Fruit fly (Drosophila melanogaster) whole organism, wandering third instar larva: ENCODE results near the gene CG12715.

Experiments
- Abd-B ChIP-seq: fragments of >200 bp; optimal IDR thresholded peaks from 2 replicates; lab custom pipeline; 2017; ENCODE audit warnings: missing biosample characterization, missing genetic modification characterization
- CG32264 ChIP-seq: fragments of 200-800 bp; sonication (Bioruptor generic); optimal IDR thresholded peaks from 2 replicates; lab custom pipeline; 2016; ENCODE audit warnings: missing biosample characterization, missing genetic modification characterization
- CG9705 ChIP-seq: fragments of 200-800 bp; sonication (Bioruptor generic); optimal IDR thresholded peaks from 2 replicates; lab custom pipeline; 2018; ENCODE audit warnings: missing biosample characterization, mild to moderate bottlenecking, missing genetic modification characterization
- CrebA ChIP-seq: fragments of 200-800 bp; sonication (Bioruptor generic); optimal IDR thresholded peaks from 2 replicates; lab custom pipeline; 2016; ENCODE audit warnings: missing biosample characterization, mild to moderate bottlenecking, missing genetic modification characterization, borderline replicate concordance
- Dfd ChIP-seq: fragments of >200 bp; optimal IDR thresholded peaks from 2 replicates; lab custom pipeline; 2017; ENCODE audit warnings: missing biosample characterization, missing genetic modification characterization
- Dif ChIP-seq: fragments of 200-275, 200-300 bp; sonication (Bioruptor generic); optimal IDR thresholded peaks from 2 replicates; lab custom pipeline; 2018; ENCODE audit warnings: missing biosample characterization, missing genetic modification characterization; ENCODE audit not compliant: partially characterized antibody
- GATAd ChIP-seq: sonication (Bioruptor generic); optimal IDR thresholded peaks from 2 replicates; lab custom pipeline; 2016; ENCODE audit warnings: missing biosample characterization, missing genetic modification characterization
- HLH106 ChIP-seq: fragments of 200-800 bp; optimal IDR thresholded peaks from 3 replicates; lab custom pipeline; 2019; ENCODE audit warnings: missing biosample characterization, mild to moderate bottlenecking, missing genetic modification characterization, moderate library complexity
- Hnf4 ChIP-seq: fragments of 200-800 bp; sonication (Bioruptor generic); optimal IDR thresholded peaks from 2 replicates; lab custom pipeline; 2016; ENCODE audit warnings: missing biosample characterization, mild to moderate bottlenecking, missing genetic modification characterization
- Hr78 ChIP-seq: fragments of >200 bp; optimal IDR thresholded peaks from 2 replicates; lab custom pipeline; 2017; ENCODE audit warnings: missing biosample characterization, missing genetic modification characterization
- Hr83 ChIP-seq: fragments of 200-300 bp; sonication (Bioruptor generic); optimal IDR thresholded peaks from 2 replicates; lab custom pipeline; 2016; ENCODE audit warnings: missing biosample characterization, mild to moderate bottlenecking, missing genetic modification characterization, moderate library complexity; ENCODE audit not compliant: poor library complexity, severe bottlenecking
- Jra ChIP-seq: sonication (Bioruptor generic); optimal IDR thresholded peaks from 2 replicates; lab custom pipeline; 2016; ENCODE audit warnings: missing biosample characterization, missing genetic modification characterization
- Mio ChIP-seq: sonication (Bioruptor generic); optimal IDR thresholded peaks from 2 replicates; lab custom pipeline; 2016; ENCODE audit warnings: missing biosample characterization, missing genetic modification characterization
- Myc ChIP-seq: fragments of >200 bp; optimal IDR thresholded peaks from 2 replicates; lab custom pipeline; 2017
- N ChIP-seq: fragments of >200 bp; optimal IDR thresholded peaks from 2 replicates; lab custom pipeline; 2018; ENCODE audit warnings: missing biosample characterization, missing external identifiers, missing genetic modification characterization
- OdsH ChIP-seq: fragments of 200-800 bp; sonication (Bioruptor generic); optimal IDR thresholded peaks from 2 replicates; lab custom pipeline; 2016; ENCODE audit warnings: missing biosample characterization, mild to moderate bottlenecking, missing genetic modification characterization
- Rel ChIP-seq, 2 experiments: fragments of 200-800 bp; sonication (Bioruptor generic) in 1 of 2; optimal IDR thresholded peaks; 2 replicates in 1 of 2; 3 replicates in 1 of 2; lab custom pipeline; 2016 to 2019; ENCODE audit warnings: mild to moderate bottlenecking in 2 of 2, missing biosample characterization in 2 of 2, missing genetic modification characterization in 2 of 2, moderate library complexity in 1 of 2
- Sp1 ChIP-seq: fragments of 200-800 bp; sonication (Bioruptor generic); optimal IDR thresholded peaks from 3 replicates; lab custom pipeline; 2019; ENCODE audit warnings: missing biosample characterization, mild to moderate bottlenecking, missing genetic modification characterization, moderate library complexity
- Vsx2 ChIP-seq: fragments of 200-300, 225-300 bp; sonication (Bioruptor generic); optimal IDR thresholded peaks from 2 replicates; lab custom pipeline; 2018; ENCODE audit warnings: missing biosample characterization, missing genetic modification characterization; ENCODE audit not compliant: partially characterized antibody
- br ChIP-seq: fragments of 200-800 bp; sonication (Bioruptor generic); optimal IDR thresholded peaks from 2 replicates; lab custom pipeline; 2016; ENCODE audit warnings: missing biosample characterization, missing genetic modification characterization
- brk ChIP-seq: fragments of 200-800 bp; sonication (Bioruptor generic); optimal IDR thresholded peaks from 2 replicates; lab custom pipeline; 2016; ENCODE audit warnings: missing biosample characterization, mild to moderate bottlenecking, missing genetic modification characterization
- dl ChIP-seq, 2 experiments: fragments of 175-275, 200-275 bp in 1 of 2; fragments of 200-275 bp in 1 of 2; sonication (Bioruptor generic); optimal IDR thresholded peaks; lab custom pipeline; 2018; ENCODE audit warnings: mild to moderate bottlenecking in 2 of 2, missing biosample characterization in 2 of 2, missing genetic modification characterization in 2 of 2, moderate library complexity in 2 of 2; ENCODE audit not compliant: partially characterized antibody in 2 of 2, insufficient read depth in 1 of 2
- dmrt93B ChIP-seq: fragments of 200-800 bp; sonication (Bioruptor generic); optimal IDR thresholded peaks from 2 replicates; lab custom pipeline; 2018; ENCODE audit warnings: missing biosample characterization, mild to moderate bottlenecking, missing genetic modification characterization
- dsf ChIP-seq: sonication (Bioruptor generic); optimal IDR thresholded peaks from 2 replicates; lab custom pipeline; 2016; ENCODE audit warnings: missing biosample characterization, missing genetic modification characterization, borderline replicate concordance
- ey ChIP-seq: fragments of 200-800 bp; sonication (Bioruptor generic); optimal IDR thresholded peaks from 2 replicates; lab custom pipeline; 2016; ENCODE audit warnings: missing biosample characterization, missing genetic modification characterization
- foxo ChIP-seq, 2 experiments: fragments of 200-800 bp; sonication (Bioruptor generic); optimal IDR thresholded peaks; 2 replicates in 1 of 2; 3 replicates in 1 of 2; lab custom pipeline; 2016 to 2017; ENCODE audit warnings: missing biosample characterization in 2 of 2, missing genetic modification characterization in 2 of 2
- fru ChIP-seq: fragments of 200-800 bp; sonication (Bioruptor generic); optimal IDR thresholded peaks from 3 replicates; lab custom pipeline; 2016; ENCODE audit warnings: missing biosample characterization, mild to moderate bottlenecking, missing genetic modification characterization
- h ChIP-seq: fragments of 200-800 bp; sonication (Bioruptor generic); optimal IDR thresholded peaks from 3 replicates; lab custom pipeline; 2016; ENCODE audit warnings: missing biosample characterization, mild to moderate bottlenecking, missing genetic modification characterization
- jim ChIP-seq: fragments of 175-275, 200-325 bp; sonication (Bioruptor generic); optimal IDR thresholded peaks from 2 replicates; lab custom pipeline; 2016; ENCODE audit warnings: missing biosample characterization, mild to moderate bottlenecking, missing genetic modification characterization
- lola ChIP-seq: fragments of >200 bp; optimal IDR thresholded peaks from 2 replicates; lab custom pipeline; 2017; ENCODE audit warnings: missing biosample characterization, missing genetic modification characterization
- pan ChIP-seq: fragments of >200 bp; optimal IDR thresholded peaks from 2 replicates; lab custom pipeline; 2017
- psq ChIP-seq: fragments of 200-800 bp; sonication (Bioruptor generic); optimal IDR thresholded peaks from 3 replicates; lab custom pipeline; 2017; ENCODE audit warnings: missing biosample characterization, mild to moderate bottlenecking, missing genetic modification characterization, moderate library complexity
- rgr ChIP-seq: fragments of 200-800 bp; sonication (Bioruptor generic); optimal IDR thresholded peaks from 3 replicates; lab custom pipeline; 2016; ENCODE audit warnings: missing biosample characterization, mild to moderate bottlenecking, missing genetic modification characterization
- sage ChIP-seq: fragments of 200-800 bp; sonication (Bioruptor generic); optimal IDR thresholded peaks from 2 replicates; lab custom pipeline; 2016; ENCODE audit warnings: missing biosample characterization, mild to moderate bottlenecking, missing genetic modification characterization
- sv ChIP-seq: fragments of 200-800 bp; sonication (Bioruptor generic); optimal IDR thresholded peaks from 3 replicates; lab custom pipeline; 2016; ENCODE audit warnings: missing biosample characterization, missing genetic modification characterization
- tai ChIP-seq: sonication (Bioruptor generic); optimal IDR thresholded peaks from 2 replicates; lab custom pipeline; 2016; ENCODE audit warnings: missing biosample characterization, missing genetic modification characterization
- usp ChIP-seq: fragments of >200 bp; optimal IDR thresholded peaks from 2 replicates; lab custom pipeline; 2017; ENCODE audit warnings: missing biosample characterization, missing genetic modification characterization
- woc ChIP-seq: sonication (Bioruptor generic); optimal IDR thresholded peaks from 2 replicates; lab custom pipeline; 2016; ENCODE audit warnings: missing biosample characterization, mild to moderate bottlenecking, missing genetic modification characterization

The CG12715 gene

DNA sequence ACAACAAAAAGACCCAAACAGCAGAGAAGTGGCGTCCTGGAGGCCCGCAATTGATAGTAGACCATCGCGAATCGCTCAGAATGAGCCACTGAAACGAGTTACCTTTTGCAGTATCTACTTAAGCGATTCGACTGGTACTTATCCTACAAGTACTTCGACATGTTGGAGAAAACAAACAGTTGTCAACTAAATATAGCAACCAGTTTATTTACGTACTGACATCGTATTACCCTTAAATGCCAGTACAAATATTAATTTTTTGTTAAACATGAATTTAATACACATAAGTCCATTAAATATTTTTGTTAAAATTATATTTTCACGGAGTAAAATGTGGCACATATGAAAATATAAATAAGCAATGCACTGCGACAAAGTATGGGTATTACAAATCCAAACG, at the start of gene CG12715:
TSS of gene CG12715 (minus strand) at position 101 of the 400 bp plus-strand sequence.
- TF ChIP-seq Dif (GFP tag; lab: Kevin White, UChicago): no peak
- TF ChIP-seq dsf: no peak
- no peak for TF ChIP-seq ey (GFP tag; lab: Kevin White, UChicago)
- no peak for TF ChIP-seq Mio (GFP tag; lab: Kevin White, UChicago)
- no peak for TF ChIP-seq br (GFP tag; lab: Kevin White, UChicago)
- no peak for TF ChIP-seq CrebA
- TF ChIP-seq foxo (GFP tag; optimal IDR thresholded peaks at IDR 0.05; lab: Kevin White, UChicago): no peak
- no peak for TF ChIP-seq OdsH
- TF ChIP-seq Abd-B: no peak
- TF ChIP-seq Dfd (GFP tag; lab: Kevin White, UChicago): no peak
- TF ChIP-seq Rel (GFP tag; optimal IDR thresholded peaks at IDR 0.05; lab: Kevin White, UChicago): no peak
- no peak for TF ChIP-seq Rel (tag; optimal IDR thresholded peaks at IDR 0.05; lab: Kevin White, UChicago)
- no peak for TF ChIP-seq GATAd
- TF ChIP-seq sv (GFP tag; lab: Kevin White, UChicago): no peak
- TF ChIP-seq Sp1 (GFP tag; lab: Kevin White, UChicago): no peak
- TF ChIP-seq Myc (lab: Kevin White, UChicago): no peak
- no peak for TF ChIP-seq usp (GFP tag; lab: Kevin White, UChicago)

DNA sequence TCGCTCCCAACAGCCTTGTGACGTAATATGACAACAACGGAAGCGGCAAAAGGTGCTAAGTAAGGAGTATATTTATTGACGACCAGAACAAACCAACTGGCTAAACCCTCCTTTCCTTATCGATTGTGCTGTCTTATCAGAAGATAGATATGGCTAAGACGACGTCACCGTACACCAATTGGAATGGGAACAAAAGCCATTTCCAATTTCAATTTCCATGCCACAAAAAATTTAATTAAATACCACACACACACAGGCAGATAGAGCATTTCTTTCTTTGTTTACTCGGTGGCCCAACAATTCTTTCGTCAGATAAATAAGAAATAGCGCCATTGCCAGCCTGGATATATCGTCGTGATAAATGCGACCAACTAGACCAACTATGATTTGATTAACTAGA, 49.4 kb upstream of the CG12715 start:
- TF ChIP-seq fru (no peak), OdsH (no peak), sage (GFP tag; lab: Kevin White, UChicago) (no peak), CG32264 (GFP tag; lab: Kevin White, UChicago) (no peak), br (GFP tag; lab: Kevin White, UChicago) (no peak), Hr78 (GFP tag; lab: Kevin White, UChicago) (no peak), ey (GFP tag; lab: Kevin White, UChicago) (no peak)

- TF ChIP-seq h (GFP tag; lab: Kevin White, UChicago) (peak; percentile 27), CG32264 (GFP tag; lab: Kevin White, UChicago) (no peak)
These were observed 46.7 kb upstream of the CG12715 start for dm6 chrX:13101817-13102216.

DNA sequence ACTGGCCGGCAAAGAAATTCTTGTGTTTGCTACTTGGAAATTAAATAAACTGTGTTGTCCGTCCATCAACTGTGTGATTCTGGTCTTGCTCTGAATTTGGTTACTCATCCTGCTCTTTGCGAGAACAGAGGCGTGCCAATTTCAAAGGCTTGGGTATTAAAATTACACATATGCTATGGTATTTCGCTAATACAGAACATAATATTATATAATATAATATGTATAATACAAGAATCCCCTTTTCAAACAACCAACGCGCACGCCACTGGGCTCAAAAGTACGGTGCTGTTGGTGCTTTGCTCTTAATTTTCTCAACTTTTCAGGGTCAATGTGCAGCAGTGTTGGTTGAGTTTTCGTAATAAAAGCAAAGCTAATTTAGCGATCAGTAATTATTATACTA, 44.8 kb upstream of the CG12715 start:
- TF ChIP-seq Abd-B (no peak), N (GFP tag; lab: Kevin White, UChicago) (no peak), Hnf4 (GFP tag; lab: Kevin White, UChicago) (peak; percentile 68), Jra (GFP tag; lab: Kevin White, UChicago) (peak; percentile 9), Dfd (GFP tag; lab: Kevin White, UChicago) (no peak), Rel (GFP tag; optimal IDR thresholded peaks at IDR 0.05; lab: Kevin White, UChicago) (no peak), Rel (tag; optimal IDR thresholded peaks at IDR 0.05; lab: Kevin White, UChicago) (peak; percentile 67), rgr (GFP tag; lab: Kevin White, UChicago) (peak; percentile 90), brk (peak; percentile 14), Hr83 (GFP tag; lab: Kevin White, UChicago) (peak; percentile 59), lola (no peak), foxo (GFP tag; optimal IDR thresholded peaks at IDR 0.05; lab: Kevin White, UChicago) (peak in 1 of 2 experiments; percentile 92), GATAd (no peak), OdsH (peak; percentile 82), Dif (GFP tag; lab: Kevin White, UChicago) (no peak), Hr78 (GFP tag; lab: Kevin White, UChicago) (no peak), dmrt93B (GFP tag; lab: Kevin White, UChicago) (peak; percentile 78), dsf (no peak), HLH106 (peak; percentile 93), usp (GFP tag; lab: Kevin White, UChicago) (no peak), dl (GFP tag; optimal IDR thresholded peaks at IDR 0.05; lab: Kevin White, UChicago; ENCODE audit: insufficient read depth in 1 of 2, partially characterized antibody in 2 of 2) (no peak), fru (peak; percentile 66), h (GFP tag; lab: Kevin White, UChicago) (peak; percentile 80), Sp1 (GFP tag; lab: Kevin White, UChicago) (peak; percentile 85), CG32264 (GFP tag; lab: Kevin White, UChicago) (peak; percentile 40), Mio (GFP tag; lab: Kevin White, UChicago) (no peak), ey (GFP tag; lab: Kevin White, UChicago) (peak; percentile 52), jim (no peak), Vsx2 (GFP tag; lab: Kevin White, UChicago) (no peak), Myc (lab: Kevin White, UChicago) (no peak), sv (GFP tag; lab: Kevin White, UChicago) (peak; percentile 12), sage (GFP tag; lab: Kevin White, UChicago) (peak; percentile 38), tai (GFP tag; lab: Kevin White, UChicago) (no peak), woc (GFP tag; lab: Kevin White, UChicago) (no peak), CrebA (no peak), br (GFP tag; lab: Kevin White, UChicago) (peak; percentile 60), pan (no peak), CG9705 (GFP tag; lab: Kevin White, UChicago) (peak; percentile 75), psq (peak; percentile 81)
